Worm (Caenorhabditis elegans) whole organism, mixed stage, embryonic: ENCODE results near the gene ets-10.

ENCODE experiments used
- blmp-1 ChIP-seq: fragments of 150-350 bp; optimal IDR thresholded peaks from 2 replicates; lab custom pipeline; 2014; ENCODE audit warnings: missing biosample characterization, missing genetic modification characterization
- ceh-39 ChIP-seq: fragments of 150-350 bp; optimal IDR thresholded peaks from 2 replicates; lab custom pipeline; 2014; ENCODE audit warnings: missing biosample characterization, missing genetic modification characterization
- ces-1 ChIP-seq: fragments of 150-350 bp; optimal IDR thresholded peaks from 2 replicates; lab custom pipeline; 2014; ENCODE audit warnings: missing biosample characterization, missing genetic modification reagents, missing genetic modification characterization
- lin-13 ChIP-seq: fragments of 150-350 bp; optimal IDR thresholded peaks from 2 replicates; lab custom pipeline; 2014; ENCODE audit warnings: missing biosample characterization, missing genetic modification characterization
- lsy-2 ChIP-seq: fragments of 150-350 bp; optimal IDR thresholded peaks from 2 replicates; lab custom pipeline; 2014; ENCODE audit warnings: missing biosample characterization, missing genetic modification characterization
- mep-1 ChIP-seq: fragments of 150-350 bp; optimal IDR thresholded peaks from 2 replicates; lab custom pipeline; 2017; ENCODE audit warnings: missing biosample characterization, missing genetic modification reagents, missing genetic modification characterization, inconsistent platforms
- nhr-12 ChIP-seq: fragments of 150-350 bp; optimal IDR thresholded peaks from 2 replicates; lab custom pipeline; 2014; ENCODE audit warnings: missing biosample characterization, missing genetic modification characterization
- nhr-76 ChIP-seq: sonication (generic microtip); optimal IDR thresholded peaks from 2 replicates; lab custom pipeline; 2017; ENCODE audit warnings: missing biosample characterization, missing genetic modification characterization
- pha-4 ChIP-seq: fragments of 150-350 bp; optimal IDR thresholded peaks from 2 replicates; lab custom pipeline; 2018; ENCODE audit warnings: missing biosample characterization, missing genetic modification reagents, missing genetic modification characterization
- snpc-4 ChIP-seq: fragments of 150-350 bp; optimal IDR thresholded peaks from 2 replicates; lab custom pipeline; 2014; ENCODE audit warnings: missing biosample characterization, missing genetic modification characterization
- unc-120 ChIP-seq: sonication (generic microtip); optimal IDR thresholded peaks from 2 replicates; lab custom pipeline; 2017; ENCODE audit warnings: missing genetic modification characterization, missing compliant biosample characterization; ENCODE audit not compliant: poor library complexity, severe bottlenecking
- unc-39 ChIP-seq: fragments of 150-350 bp; optimal IDR thresholded peaks from 2 replicates; lab custom pipeline; 2014; ENCODE audit warnings: missing biosample characterization, missing genetic modification characterization
- unc-62 ChIP-seq: fragments of 150-350 bp; optimal IDR thresholded peaks from 2 replicates; lab custom pipeline; 2014; ENCODE audit warnings: missing biosample characterization, missing genetic modification reagents, missing genetic modification characterization
- ztf-11 ChIP-seq: fragments of 150-350 bp; optimal IDR thresholded peaks from 2 replicates; lab custom pipeline; 2014; ENCODE audit warnings: missing biosample characterization, missing genetic modification characterization

DNA sequence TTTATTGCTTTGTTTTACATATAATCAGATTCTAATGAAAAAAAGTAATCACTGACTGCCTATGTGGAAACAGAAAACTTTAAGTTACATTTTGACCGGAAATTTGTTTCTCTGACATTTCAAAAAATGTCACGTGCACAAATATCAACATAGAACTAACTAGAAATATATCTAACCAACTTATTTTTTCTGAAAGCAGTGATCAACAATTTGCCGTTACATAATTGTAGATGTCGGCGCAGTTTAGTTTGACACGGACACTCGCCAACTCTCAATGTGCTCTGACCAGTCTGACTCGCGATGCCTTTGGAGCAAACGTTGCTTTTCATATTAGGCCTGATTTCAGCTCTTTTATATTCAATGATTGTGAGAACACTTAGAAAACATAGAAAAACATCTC lies 27.2 kb upstream of the ets-10 start, which contains the start of gene srv-6:
- TF ChIP-seq mep-1 (tag; lab: Kevin White, UChicago) = no peak
- no peak for TF ChIP-seq snpc-4 (tag; lab: Kevin White, UChicago)
- no peak for TF ChIP-seq unc-39 (tag; lab: Kevin White, UChicago)
- no peak for TF ChIP-seq ceh-39 (tag; lab: Kevin White, UChicago)
- TF ChIP-seq blmp-1 (tag; lab: Kevin White, UChicago) = no peak
- no peak for TF ChIP-seq unc-120
- TF ChIP-seq unc-62 = no peak
- no peak for TF ChIP-seq ztf-11
- no peak for TF ChIP-seq ces-1 (GFP tag; lab: Kevin White, UChicago)
- no peak for TF ChIP-seq nhr-76 (tag; lab: Kevin White, UChicago)
- no peak for TF ChIP-seq lsy-2 (tag; lab: Kevin White, UChicago)
- TF ChIP-seq nhr-12 (tag; lab: Kevin White, UChicago) = no peak
- no peak for TF ChIP-seq lin-13
- no peak for TF ChIP-seq pha-4 (tag; lab: Kevin White, UChicago)
